Worm (Caenorhabditis elegans) whole organism, L4/young adult: Measurements from ENCODE around the gene seb-3.

ENCODE experiments used
- W03F9.2 ChIP-seq: fragments of 150-350 bp; optimal IDR thresholded peaks from 2 replicates; lab custom pipeline; 2014; ENCODE audit warnings: missing biosample characterization, missing genetic modification characterization
- dao-5 ChIP-seq: sonication (generic microtip); optimal IDR thresholded peaks from 2 replicates; lab custom pipeline; 2016; ENCODE audit warnings: missing genotype, missing genetic modification characterization, moderate library complexity, missing compliant biosample characterization
- him-1 ChIP-seq: sonication (generic microtip); optimal IDR thresholded peaks from 2 replicates; lab custom pipeline; 2016; ENCODE audit warnings: missing genotype, missing genetic modification reagents, missing genetic modification characterization, missing compliant biosample characterization

ce11 chrX:15036287-15036686 is 10.2 kb downstream of the seb-3 start:
- no peak for TF ChIP-seq him-1 (tag; lab: Kevin White, UChicago)
- no peak for TF ChIP-seq W03F9.2 (tag; lab: Kevin White, UChicago)
- TF ChIP-seq dao-5 (tag; lab: Kevin White, UChicago), result no peak
